Worm (Caenorhabditis elegans) whole organism, late embryonic: ENCODE data around the gene Y38H6C.8.

ENCODE experiments used
- F13H6.1 ChIP-seq: sonication (generic microtip); optimal IDR thresholded peaks from 2 replicates; lab custom pipeline; 2016; ENCODE audit warnings: missing genetic modification characterization, missing compliant biosample characterization
- fkh-10 ChIP-seq: fragments of 150-350 bp; optimal IDR thresholded peaks from 2 replicates; lab custom pipeline; 2014; ENCODE audit warnings: missing biosample characterization, missing genetic modification reagents, missing genetic modification characterization
- unc-3 ChIP-seq, 2 experiments: fragments of 200-800 bp in 1 of 2; sonication (Bioruptor generic) in 1 of 2; sonication (generic microtip) in 1 of 2; conservative IDR thresholded peaks in 1 of 2; optimal IDR thresholded peaks in 1 of 2; 2 replicates each; pipeline versions ENCODE4 v1.3.6 to Lab custom; 2016 to 2022; ENCODE audit warnings: missing compliant biosample characterization in 2 of 2, missing genetic modification characterization in 2 of 2, missing genetic modification reagents in 1 of 2
- unc-86 ChIP-seq: sonication (generic microtip); optimal IDR thresholded peaks from 2 replicates; lab custom pipeline; 2016; ENCODE audit warnings: missing genetic modification characterization, missing compliant biosample characterization

DNA sequence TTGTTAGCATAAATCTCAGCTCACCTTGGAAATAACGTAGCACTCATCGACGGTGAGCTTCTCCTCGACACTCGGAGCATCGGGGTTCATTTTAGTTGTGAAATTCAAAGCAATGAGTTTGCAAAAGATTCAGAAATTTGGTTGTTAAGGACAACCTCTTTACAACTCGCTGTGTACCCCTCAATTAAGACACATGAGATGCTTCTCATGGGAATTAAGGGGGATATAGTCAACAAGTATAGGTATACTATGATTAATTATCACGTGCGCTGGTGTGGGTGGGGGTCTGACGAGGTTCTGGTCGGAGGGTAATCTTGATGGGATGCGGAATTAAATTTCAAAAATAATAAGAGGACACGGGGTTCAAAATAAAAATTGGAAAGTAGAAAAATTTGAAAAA is 13.4 kb upstream of the Y38H6C.8 start, which contains the start of gene dct-14:
- TF ChIP-seq fkh-10 (GFP tag; lab: Kevin White, UChicago) (no peak), F13H6.1 (tag; lab: Kevin White, UChicago) (no peak), unc-86 (tag; lab: Kevin White, UChicago) (no peak), unc-3 (GFP tag; conservative IDR thresholded peaks at IDR 0.05; lab: Robert Waterston, UW) (no peak), unc-3 (tag; optimal IDR thresholded peaks at IDR 0.05; lab: Kevin White, UChicago) (no peak)
